Fruit fly (Drosophila melanogaster): ENCODE results near the gene bocks.

bocks gene

DNA sequence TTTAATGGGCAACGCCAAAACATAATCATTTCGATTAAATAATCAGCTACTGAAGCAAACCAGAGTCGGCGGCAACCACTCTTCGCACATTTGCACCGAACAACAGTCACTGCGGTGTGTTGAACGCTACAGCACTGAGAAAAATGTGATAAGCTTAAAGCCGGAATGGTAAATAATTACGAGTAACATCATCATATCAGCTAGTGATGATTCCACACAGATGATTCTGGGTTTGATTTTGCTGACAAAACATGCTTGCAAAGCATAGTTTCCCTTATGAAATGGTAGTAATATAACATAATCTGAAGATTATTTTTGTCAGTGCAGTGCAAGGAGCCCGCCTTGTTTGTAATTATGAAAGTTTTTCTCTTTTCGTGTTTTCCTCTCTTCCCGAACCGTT is 7.3 kb upstream of the bocks start (continued):
- no peak for TF ChIP-seq CG33213 (GFP tag; optimal IDR thresholded peaks at IDR 0.05)
- TF ChIP-seq HLH54F (GFP tag; optimal IDR thresholded peaks at IDR 0.05): no peak
- no peak for TF ChIP-seq sqz (GFP tag; optimal IDR thresholded peaks at IDR 0.05)
- no peak for TF ChIP-seq CG2889 (GFP tag; IDR thresholded peaks at IDR 0.05)
- TF ChIP-seq Xrp1 (GFP tag; IDR thresholded peaks at IDR 0.05): peak; percentile 36; the same call in 1 of the 2 replicates
- peak; percentile 24; the same call in 1 of the 2 replicates for TF ChIP-seq CG6689 (GFP tag; IDR thresholded peaks at IDR 0.05)
- 0 out of 2 replicates have a peak, but pooled peaks have one; percentile 23 for TF ChIP-seq wor (GFP tag; IDR thresholded peaks at IDR 0.05)
- TF ChIP-seq Hr39 (optimal IDR thresholded peaks at IDR 0.05): no peak
- TF ChIP-seq lmd (GFP tag; IDR thresholded peaks at IDR 0.05): peak; percentile 44; the same call in 1 of the 2 replicates
- TF ChIP-seq slp2 (GFP tag; optimal IDR thresholded peaks at IDR 0.05): peak; percentile 36
- peak; percentile 8; the same call in 1 of the 2 replicates for TF ChIP-seq slbo (GFP tag; IDR thresholded peaks at IDR 0.05)
- TF ChIP-seq CG7357 (GFP tag; IDR thresholded peaks at IDR 0.05): no peak
- TF ChIP-seq Gug (GFP tag; IDR thresholded peaks at IDR 0.05): 0 out of 4 replicates have a peak, but pooled peaks have one; percentile 31
- TF ChIP-seq CG8478 (optimal IDR thresholded peaks at IDR 0.05): no peak
- no peak for TF ChIP-seq croc (GFP tag; conservative IDR thresholded peaks at IDR 0.05)
- peak; percentile 50 for TF ChIP-seq CG12071 (GFP tag; optimal IDR thresholded peaks at IDR 0.05)
- TF ChIP-seq trem (tag; optimal IDR thresholded peaks at IDR 0.05): peak; percentile 35
- TF ChIP-seq CG32767 (GFP tag; IDR thresholded peaks at IDR 0.05): no peak
- no peak for TF ChIP-seq unc-4 (GFP tag; IDR thresholded peaks at IDR 0.05; ENCODE audit: partially characterized antibody)
- no peak for TF ChIP-seq CG15514 (GFP tag; optimal IDR thresholded peaks at IDR 0.05)
- no peak for TF ChIP-seq CG9817 (tag; optimal IDR thresholded peaks at IDR 0.05)
- peak; percentile 12 for TF ChIP-seq Camta (GFP tag; optimal IDR thresholded peaks at IDR 0.05)
- TF ChIP-seq CG1529 (GFP tag; optimal IDR thresholded peaks at IDR 0.05): peak; percentile 52
- no peak for TF ChIP-seq B-H2 (GFP tag; optimal IDR thresholded peaks at IDR 0.05)
- no peak for TF ChIP-seq Ets97D (GFP tag; optimal IDR thresholded peaks at IDR 0.05)
- TF ChIP-seq nau (GFP tag; optimal IDR thresholded peaks at IDR 0.05): peak; percentile 19
- no peak for TF ChIP-seq Hr78 (GFP tag; optimal IDR thresholded peaks at IDR 0.05)
- TF ChIP-seq Nf-YA (GFP tag; IDR thresholded peaks at IDR 0.05): no peak
- peak; percentile 45 for TF ChIP-seq gcm (GFP tag; optimal IDR thresholded peaks at IDR 0.05)
- TF ChIP-seq chm (GFP tag; IDR thresholded peaks at IDR 0.05): peak; percentile 49; the same call in 1 of the 2 replicates
- TF ChIP-seq CHES-1-like (GFP tag; optimal IDR thresholded peaks at IDR 0.05): no peak
- TF ChIP-seq tll (GFP tag; optimal IDR thresholded peaks at IDR 0.05): no peak
- no peak for TF ChIP-seq Dbx (GFP tag; IDR thresholded peaks at IDR 0.05)
- no peak for TF ChIP-seq MESR4 (GFP tag; optimal IDR thresholded peaks at IDR 0.05)
- TF ChIP-seq Blimp-1 (GFP tag; optimal IDR thresholded peaks at IDR 0.05): peak; percentile 74
- no peak for TF ChIP-seq TFAM (GFP tag; optimal IDR thresholded peaks at IDR 0.05)
- TF ChIP-seq hth (optimal IDR thresholded peaks at IDR 0.05): no peak
- 0 out of 2 replicates have a peak, but pooled peaks have one; percentile 21 for TF ChIP-seq seq (GFP tag; IDR thresholded peaks at IDR 0.05)
- TF ChIP-seq Stat92E (GFP tag; optimal IDR thresholded peaks at IDR 0.05): no peak
- peak; percentile 53 for TF ChIP-seq CG8359 (GFP tag; optimal IDR thresholded peaks at IDR 0.05; ENCODE audit: borderline replicate concordance)
- TF ChIP-seq Ets65A (GFP tag): no peak
- TF ChIP-seq CG2116 (GFP tag; optimal IDR thresholded peaks at IDR 0.05): no peak
- TF ChIP-seq Tbp (GFP tag; optimal IDR thresholded peaks at IDR 0.05): no peak
- TF ChIP-seq CG6175 (GFP tag; IDR thresholded peaks at IDR 0.05): no peak
- no peak for TF ChIP-seq vfl (GFP tag; optimal IDR thresholded peaks at IDR 0.05)
- TF ChIP-seq CG18011 (GFP tag; optimal IDR thresholded peaks at IDR 0.05): no peak
- TF ChIP-seq CG6765 (GFP tag; optimal IDR thresholded peaks at IDR 0.05): no peak
- TF ChIP-seq Mad (GFP tag; optimal IDR thresholded peaks at IDR 0.05): peak; percentile 18
- no peak for TF ChIP-seq Dp (GFP tag; optimal IDR thresholded peaks at IDR 0.05)
- TF ChIP-seq shn (GFP tag; optimal IDR thresholded peaks at IDR 0.05): no peak
- no peak for TF ChIP-seq CG31365 (tag; optimal IDR thresholded peaks at IDR 0.05)
- no peak for TF ChIP-seq Dek (tag; optimal IDR thresholded peaks at IDR 0.05)

All from whole organism, embryonic.